Fruit fly (Drosophila melanogaster): ENCODE data around the gene Spn28F.

Gene Spn28F

dm6 chr2L:8239712-8240245, 1.8 kb downstream of the Spn28F start, which contains the start of gene Pvr (continued):
- TF ChIP-seq CG6689 (GFP tag; IDR thresholded peaks at IDR 0.05) = no peak
- no peak for TF ChIP-seq GATAe (GFP tag; conservative IDR thresholded peaks at IDR 0.05)
- no peak for TF ChIP-seq ssp (GFP tag; IDR thresholded peaks at IDR 0.05)
- TF ChIP-seq vfl (GFP tag; optimal IDR thresholded peaks at IDR 0.05) = no peak
- no peak for TF ChIP-seq gcm2 (GFP tag; optimal IDR thresholded peaks at IDR 0.05)
- TF ChIP-seq aop (GFP tag; IDR thresholded peaks at IDR 0.05) = no peak
- TF ChIP-seq jigr1 (GFP tag; IDR thresholded peaks at IDR 0.05) = no peak
- TF ChIP-seq pum (GFP tag; optimal IDR thresholded peaks at IDR 0.05) = no peak
- no peak for TF ChIP-seq CG12744 (GFP tag; optimal IDR thresholded peaks at IDR 0.05)
- no peak for TF ChIP-seq Nf-YA (GFP tag; IDR thresholded peaks at IDR 0.05)
- no peak for TF ChIP-seq en (GFP tag; optimal IDR thresholded peaks at IDR 0.05)
- TF ChIP-seq yki (optimal IDR thresholded peaks at IDR 0.05) = no peak
- no peak for TF ChIP-seq Sox100B (GFP tag; optimal IDR thresholded peaks at IDR 0.05)
- no peak for TF ChIP-seq slp2 (GFP tag; optimal IDR thresholded peaks at IDR 0.05)
- TF ChIP-seq bowl (GFP tag; IDR thresholded peaks at IDR 0.05) = no peak
- no peak for TF ChIP-seq corto (GFP tag; optimal IDR thresholded peaks at IDR 0.05)
- peak; percentile 60 for TF ChIP-seq CTCF (GFP tag; optimal IDR thresholded peaks at IDR 0.05)
- no peak for TF ChIP-seq tgo (GFP tag; IDR thresholded peaks at IDR 0.05)
- TF ChIP-seq Sin3A (optimal IDR thresholded peaks at IDR 0.05) = peak; percentile 82
- no peak for TF ChIP-seq NC2β (GFP tag; optimal IDR thresholded peaks at IDR 0.05)
- no peak for TF ChIP-seq CG15011 (GFP tag; optimal IDR thresholded peaks at IDR 0.05)
- TF ChIP-seq CG42726 (GFP tag; IDR thresholded peaks at IDR 0.05; ENCODE audit: partially characterized antibody) = peak; percentile 90
- TF ChIP-seq Fer3 (tag; optimal IDR thresholded peaks at IDR 0.05) = no peak
- no peak for TF ChIP-seq Ravus (GFP tag; IDR thresholded peaks at IDR 0.05)
- TF ChIP-seq CG15514 (GFP tag; optimal IDR thresholded peaks at IDR 0.05) = peak; percentile 71
- TF ChIP-seq hkb (optimal IDR thresholded peaks at IDR 0.05) = peak; percentile 77
- TF ChIP-seq hkb (GFP tag; IDR thresholded peaks at IDR 0.05) = no peak
- no peak for TF ChIP-seq CG11247 (GFP tag; IDR thresholded peaks at IDR 0.05)
- no peak for TF ChIP-seq fu2 (GFP tag; optimal IDR thresholded peaks at IDR 0.05)
- TF ChIP-seq HLHmδ (GFP tag; optimal IDR thresholded peaks at IDR 0.05) = peak; percentile 19
- TF ChIP-seq CG17612 (GFP tag; IDR thresholded peaks at IDR 0.05) = no peak
- TF ChIP-seq mld (GFP tag; IDR thresholded peaks at IDR 0.05; ENCODE audit: partially characterized antibody) = peak; percentile 82
- TF ChIP-seq MESR4 (GFP tag; optimal IDR thresholded peaks at IDR 0.05) = no peak
- no peak for TF ChIP-seq NfI (GFP tag; optimal IDR thresholded peaks at IDR 0.05)
- TF ChIP-seq C15 (GFP tag; IDR thresholded peaks at IDR 0.05) = no peak
- TF ChIP-seq CG5180 (GFP tag; optimal IDR thresholded peaks at IDR 0.05) = no peak
- TF ChIP-seq CG2889 (GFP tag; IDR thresholded peaks at IDR 0.05) = no peak
- no peak for TF ChIP-seq ara (GFP tag; IDR thresholded peaks at IDR 0.05)
- TF ChIP-seq Mes4 (GFP tag; optimal IDR thresholded peaks at IDR 0.05) = no peak
- no peak for TF ChIP-seq CG17568 (GFP tag; optimal IDR thresholded peaks at IDR 0.05)
- no peak for TF ChIP-seq ap (GFP tag; IDR thresholded peaks at IDR 0.05)
- TF ChIP-seq kni (GFP tag; optimal IDR thresholded peaks at IDR 0.05) = no peak
- peak; percentile 6 for TF ChIP-seq CG33557 (GFP tag; optimal IDR thresholded peaks at IDR 0.05)
- TF ChIP-seq Fer1 (GFP tag; optimal IDR thresholded peaks at IDR 0.05) = no peak
- TF ChIP-seq az2 (GFP tag; optimal IDR thresholded peaks at IDR 0.05) = no peak
- TF ChIP-seq Oaz (GFP tag; IDR thresholded peaks at IDR 0.05) = no peak
- TF ChIP-seq CG3281 (GFP tag; optimal IDR thresholded peaks at IDR 0.05) = peak; percentile 3
- TF ChIP-seq CG6683 (GFP tag; optimal IDR thresholded peaks at IDR 0.05) = no peak
- no peak for TF ChIP-seq chm (GFP tag; IDR thresholded peaks at IDR 0.05)
- no peak for TF ChIP-seq Aef1 (GFP tag; IDR thresholded peaks at IDR 0.05)
- TF ChIP-seq jumu (GFP tag; optimal IDR thresholded peaks at IDR 0.05) = no peak
- TF ChIP-seq CG6854 (GFP tag; optimal IDR thresholded peaks at IDR 0.05) = no peak
- TF ChIP-seq CG31441 (GFP tag; IDR thresholded peaks at IDR 0.05) = no peak
- TF ChIP-seq CG13123 (GFP tag; optimal IDR thresholded peaks at IDR 0.05) = no peak
